Worm (Caenorhabditis elegans): ENCODE measurements around the gene srh-135.

The srh-135 gene

ce11 chrII:10206425-10206824 is 20.5 kb downstream of the srh-135 start, which contains the start of gene T01E8.1:
TSS of gene T01E8.1 (plus strand) at chrII:10206725.
- TF ChIP-seq ref-1 (GFP tag; conservative IDR thresholded peaks at IDR 0.05): no peak
- no peak for TF ChIP-seq cog-1 (tag; optimal IDR thresholded peaks at IDR 0.05)
- TF ChIP-seq tab-1 (GFP tag; IDR thresholded peaks at IDR 0.05): no peak
- TF ChIP-seq klf-2 (GFP tag; conservative IDR thresholded peaks at IDR 0.05): no peak
- no peak for TF ChIP-seq flt-1 (GFP tag; IDR thresholded peaks at IDR 0.05)
- TF ChIP-seq ztf-29 (GFP tag; IDR thresholded peaks at IDR 0.05): no peak
- TF ChIP-seq T22C8.4 (GFP tag; IDR thresholded peaks at IDR 0.05): no peak
- no peak for TF ChIP-seq ztf-23 (GFP tag; IDR thresholded peaks at IDR 0.05)
- no peak for TF ChIP-seq med-1 (GFP tag; optimal IDR thresholded peaks at IDR 0.05; ENCODE audit: insufficient read depth)

DNA sequence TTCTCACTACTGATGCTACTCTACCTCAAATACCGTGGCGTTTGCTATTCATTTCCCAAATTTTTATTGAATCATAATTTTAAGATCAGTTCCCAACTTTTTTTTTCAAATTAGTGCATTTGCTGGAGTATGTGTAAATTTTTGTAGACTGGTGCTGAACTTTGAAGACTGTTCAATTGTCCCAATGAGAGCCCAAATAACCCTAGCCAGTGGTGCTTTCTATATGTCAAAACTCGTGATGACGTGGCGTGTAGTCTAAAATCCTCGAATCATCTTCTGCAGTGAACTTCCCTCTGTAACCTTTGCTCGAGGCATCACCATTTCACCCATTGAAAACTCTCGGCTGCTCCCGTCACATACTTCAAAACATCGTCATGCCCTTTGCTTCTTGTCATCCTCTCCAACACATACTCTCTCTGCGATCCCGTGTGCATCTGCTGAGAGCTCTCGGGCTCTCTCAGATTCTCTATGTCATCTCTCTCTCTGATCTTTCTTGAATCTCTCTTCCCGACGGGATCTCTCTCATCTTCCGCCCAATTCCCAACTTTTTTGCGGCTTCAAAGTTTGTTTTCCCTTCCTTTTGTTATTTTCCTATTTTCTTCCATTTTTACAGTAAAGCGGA is 22.4 kb downstream of the srh-135 start:
- no peak for TF ChIP-seq tab-1 (GFP tag; IDR thresholded peaks at IDR 0.05)

DNA sequence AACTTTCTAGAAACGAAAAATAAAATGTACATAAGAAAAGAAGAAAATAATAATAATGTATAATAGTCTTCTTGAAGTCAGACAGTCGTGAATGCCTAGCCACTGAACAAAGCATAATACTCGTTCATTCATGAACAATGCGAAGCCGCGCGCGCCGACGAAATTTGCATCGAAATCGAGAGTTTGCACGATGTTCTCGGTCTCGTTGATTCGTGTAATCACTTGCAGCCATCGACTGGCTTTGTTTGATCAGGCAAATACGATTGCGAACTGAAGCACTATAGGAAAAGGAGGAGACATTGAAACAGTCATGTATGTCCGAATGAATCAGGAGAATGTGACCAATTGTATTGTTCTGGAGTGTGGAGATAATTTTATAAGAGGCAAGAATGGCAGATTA is 23.2 kb downstream of the srh-135 start:
- TF ChIP-seq flt-1 (GFP tag; IDR thresholded peaks at IDR 0.05) (no peak), cog-1 (tag; optimal IDR thresholded peaks at IDR 0.05) (no peak), med-1 (GFP tag; optimal IDR thresholded peaks at IDR 0.05; ENCODE audit: insufficient read depth) (no peak), ztf-29 (GFP tag; IDR thresholded peaks at IDR 0.05) (no peak), ref-1 (GFP tag; conservative IDR thresholded peaks at IDR 0.05) (no peak), ztf-23 (GFP tag; IDR thresholded peaks at IDR 0.05) (no peak)

ce11 chrII:10203067-10203466 is 23.9 kb downstream of the srh-135 start:
- TF ChIP-seq med-1 (GFP tag; optimal IDR thresholded peaks at IDR 0.05; ENCODE audit: insufficient read depth): no peak
- no peak for TF ChIP-seq flt-1 (GFP tag; IDR thresholded peaks at IDR 0.05)
- TF ChIP-seq ref-1 (GFP tag; conservative IDR thresholded peaks at IDR 0.05): no peak
- TF ChIP-seq ztf-23 (GFP tag; IDR thresholded peaks at IDR 0.05): no peak
- no peak for TF ChIP-seq cog-1 (tag; optimal IDR thresholded peaks at IDR 0.05)
- TF ChIP-seq T22C8.4 (GFP tag; IDR thresholded peaks at IDR 0.05): no peak
- TF ChIP-seq tab-1 (GFP tag; IDR thresholded peaks at IDR 0.05): no peak

- TF ChIP-seq klf-2 (GFP tag; conservative IDR thresholded peaks at IDR 0.05) (0 out of 2 replicates have a peak, but pooled peaks have one; percentile 26), flt-1 (GFP tag; IDR thresholded peaks at IDR 0.05) (no peak), ztf-23 (GFP tag; IDR thresholded peaks at IDR 0.05) (no peak), ref-1 (GFP tag; conservative IDR thresholded peaks at IDR 0.05) (no peak), ztf-29 (GFP tag; IDR thresholded peaks at IDR 0.05) (no peak), med-1 (GFP tag; optimal IDR thresholded peaks at IDR 0.05; ENCODE audit: insufficient read depth) (no peak), T22C8.4 (GFP tag; IDR thresholded peaks at IDR 0.05) (no peak), tab-1 (GFP tag; IDR thresholded peaks at IDR 0.05) (no peak), cog-1 (tag; optimal IDR thresholded peaks at IDR 0.05) (peak; percentile 54)
Observed at ce11 chrII:10202275-10202674, 24.7 kb downstream of the srh-135 start.

DNA sequence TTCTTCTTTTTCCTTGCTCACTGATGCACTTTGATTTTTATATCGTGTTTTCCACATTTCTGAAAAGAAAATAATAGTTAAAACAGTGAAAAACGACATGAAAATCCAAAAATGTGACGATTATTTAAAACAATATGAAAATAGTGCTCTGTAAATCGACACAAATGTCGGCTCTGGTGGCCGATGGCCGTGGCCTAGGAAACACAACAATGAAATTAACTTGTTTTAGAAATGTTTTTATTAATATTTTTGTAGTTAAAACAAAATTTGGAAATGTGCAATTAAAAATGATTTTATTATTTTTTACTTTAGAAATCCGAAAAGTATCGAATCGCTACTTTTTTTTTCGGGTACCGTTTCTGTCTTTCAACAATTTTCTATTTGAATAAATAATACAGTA is 26.2 kb downstream of the srh-135 start, which contains the start of gene arv-1:
Gene arv-1, minus strand, starts transcription at position 65 of the 400 bp plus-strand sequence.
- TF ChIP-seq flt-1 (GFP tag; IDR thresholded peaks at IDR 0.05) (peak; percentile 38; the same call in 1 of the 2 replicates), ztf-29 (GFP tag; IDR thresholded peaks at IDR 0.05) (no peak), med-1 (GFP tag; optimal IDR thresholded peaks at IDR 0.05; ENCODE audit: insufficient read depth) (no peak), cog-1 (tag; optimal IDR thresholded peaks at IDR 0.05) (peak; percentile 18), ztf-23 (GFP tag; IDR thresholded peaks at IDR 0.05) (0 out of 2 replicates have a peak, but pooled peaks have one; percentile 38)

ce11 chrII:10199906-10200305 is 27.0 kb downstream of the srh-135 start, which contains the start of gene R05H5.4:
TSS of gene R05H5.4 (minus strand) at chrII:10200006.
- TF ChIP-seq tab-1 (GFP tag; IDR thresholded peaks at IDR 0.05) (no peak), ref-1 (GFP tag; conservative IDR thresholded peaks at IDR 0.05) (no peak), ztf-29 (GFP tag; IDR thresholded peaks at IDR 0.05) (no peak), ztf-23 (GFP tag; IDR thresholded peaks at IDR 0.05) (no peak), med-1 (GFP tag; optimal IDR thresholded peaks at IDR 0.05; ENCODE audit: insufficient read depth) (no peak), flt-1 (GFP tag; IDR thresholded peaks at IDR 0.05) (no peak), klf-2 (GFP tag; conservative IDR thresholded peaks at IDR 0.05) (no peak), cog-1 (tag; optimal IDR thresholded peaks at IDR 0.05) (no peak), T22C8.4 (GFP tag; IDR thresholded peaks at IDR 0.05) (no peak)

DNA sequence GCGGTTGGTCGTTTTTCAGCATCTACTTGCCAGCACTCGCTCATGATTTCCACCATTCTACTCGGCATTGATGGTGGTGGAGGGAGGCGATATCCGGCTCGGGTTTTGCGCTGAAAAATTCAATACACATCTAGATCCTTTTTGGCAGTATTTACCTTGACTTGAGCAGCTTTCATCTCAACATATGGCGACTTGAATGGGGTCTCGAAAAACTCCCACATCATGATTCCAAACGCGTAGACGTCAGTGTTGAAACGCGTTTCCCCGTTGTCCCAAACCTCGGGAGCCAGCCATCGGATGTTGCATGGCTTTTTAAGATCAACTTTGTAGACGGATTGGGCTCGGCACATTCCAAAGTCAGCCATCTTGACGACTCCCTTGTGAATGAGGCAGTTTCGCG is 28.4 kb downstream of the srh-135 start:
- TF ChIP-seq med-1 (GFP tag; optimal IDR thresholded peaks at IDR 0.05; ENCODE audit: insufficient read depth) (no peak), tab-1 (GFP tag; IDR thresholded peaks at IDR 0.05) (no peak), ref-1 (GFP tag; conservative IDR thresholded peaks at IDR 0.05) (no peak), klf-2 (GFP tag; conservative IDR thresholded peaks at IDR 0.05) (no peak), cog-1 (tag; optimal IDR thresholded peaks at IDR 0.05) (no peak), flt-1 (GFP tag; IDR thresholded peaks at IDR 0.05) (no peak), ztf-29 (GFP tag; IDR thresholded peaks at IDR 0.05) (no peak), T22C8.4 (GFP tag; IDR thresholded peaks at IDR 0.05) (no peak), ztf-23 (GFP tag; IDR thresholded peaks at IDR 0.05) (no peak)

DNA sequence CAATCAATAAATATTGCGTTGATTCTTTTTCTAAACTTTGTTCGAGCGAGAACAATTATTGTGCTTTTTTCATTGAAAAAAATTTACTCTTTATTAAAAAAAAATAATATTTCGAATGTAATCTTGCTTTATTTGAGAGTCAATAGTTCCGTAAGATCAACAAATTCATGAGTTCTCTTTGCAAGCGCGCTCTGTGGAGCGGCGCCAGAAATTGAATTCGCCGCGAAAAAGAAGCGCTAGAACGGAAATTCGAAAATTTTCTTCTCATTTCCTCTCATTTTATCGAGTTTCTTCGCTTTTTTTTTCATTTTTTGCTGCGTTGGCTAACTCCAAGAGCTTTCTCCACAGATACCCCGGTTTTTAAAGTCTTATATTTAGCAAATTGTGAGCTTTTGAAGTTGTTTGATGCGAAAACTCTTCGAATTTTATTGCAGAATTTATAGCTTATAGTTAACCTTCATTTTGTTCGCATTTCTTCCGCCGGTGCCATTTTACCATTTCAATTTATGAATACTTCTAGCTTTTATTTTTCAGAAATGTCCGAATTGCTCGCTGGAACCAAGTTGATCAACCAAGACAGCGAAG is 29.7 kb downstream of the srh-135 start, which contains the start of gene R05H5.3:
Gene R05H5.3, plus strand, starts transcription at position 535 of the 585 bp plus-strand sequence.
- TF ChIP-seq flt-1 (GFP tag; IDR thresholded peaks at IDR 0.05) (no peak), cog-1 (tag; optimal IDR thresholded peaks at IDR 0.05) (no peak), ref-1 (GFP tag; conservative IDR thresholded peaks at IDR 0.05) (no peak), klf-2 (GFP tag; conservative IDR thresholded peaks at IDR 0.05) (no peak), med-1 (GFP tag; optimal IDR thresholded peaks at IDR 0.05; ENCODE audit: insufficient read depth) (no peak), T22C8.4 (GFP tag; IDR thresholded peaks at IDR 0.05) (no peak), ztf-23 (GFP tag; IDR thresholded peaks at IDR 0.05) (no peak), tab-1 (GFP tag; IDR thresholded peaks at IDR 0.05) (no peak), ztf-29 (GFP tag; IDR thresholded peaks at IDR 0.05) (no peak)

DNA sequence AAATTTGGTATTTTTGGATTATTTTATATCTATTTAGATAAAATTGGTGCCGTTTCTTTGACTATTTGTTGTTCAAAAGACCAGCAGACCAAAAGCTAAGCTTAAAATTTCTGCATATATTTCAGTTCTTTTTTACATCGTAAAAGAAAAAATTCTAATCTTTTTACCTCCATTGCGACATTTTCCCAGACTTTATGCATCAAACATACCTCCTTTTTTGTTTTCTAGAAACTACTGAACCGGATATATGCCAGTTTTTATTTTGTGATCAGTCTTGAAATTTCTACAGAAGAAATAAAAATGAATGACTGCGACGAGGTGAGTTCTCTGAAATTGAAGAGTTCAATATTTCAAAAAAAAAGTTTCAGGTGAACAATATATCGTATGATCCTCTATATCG is 32.3 kb downstream of the srh-135 start, which contains the start of gene srb-6:
Gene srb-6, plus strand, starts transcription at position 301 of the 400 bp plus-strand sequence.
- TF ChIP-seq ztf-29 (GFP tag; IDR thresholded peaks at IDR 0.05) (no peak), cog-1 (tag; optimal IDR thresholded peaks at IDR 0.05) (no peak), ref-1 (GFP tag; conservative IDR thresholded peaks at IDR 0.05) (no peak), med-1 (GFP tag; optimal IDR thresholded peaks at IDR 0.05; ENCODE audit: insufficient read depth) (no peak), tab-1 (GFP tag; IDR thresholded peaks at IDR 0.05) (no peak), klf-2 (GFP tag; conservative IDR thresholded peaks at IDR 0.05) (no peak), ztf-23 (GFP tag; IDR thresholded peaks at IDR 0.05) (no peak), T22C8.4 (GFP tag; IDR thresholded peaks at IDR 0.05) (no peak), flt-1 (GFP tag; IDR thresholded peaks at IDR 0.05) (no peak)
